Fruit fly (Drosophila melanogaster) Kc167 (cell line): ENCODE measurements around the gene GluRIB.

Source experiments
- Myc ChIP-seq: fragments of >200 bp; optimal IDR thresholded peaks from 2 replicates; lab custom pipeline; 2017; ENCODE audit warnings: missing external identifiers
- Sin3A ChIP-seq: fragments of >200 bp; optimal IDR thresholded peaks from 2 replicates; lab custom pipeline; 2018; ENCODE audit warnings: missing external identifiers
- h ChIP-seq: fragments of >200 bp; optimal IDR thresholded peaks from 3 replicates; lab custom pipeline; 2018; ENCODE audit warnings: missing external identifiers
- insv ChIP-seq: fragments of >200 bp; optimal IDR thresholded peaks from 3 replicates; lab custom pipeline; 2018; ENCODE audit warnings: missing external identifiers
- psq ChIP-seq: fragments of >200 bp; optimal IDR thresholded peaks from 2 replicates; lab custom pipeline; 2017; ENCODE audit warnings: missing external identifiers
- ttk ChIP-seq: sonication (Bioruptor generic); optimal IDR thresholded peaks from 2 replicates; lab custom pipeline; 2017; ENCODE audit warnings: missing external identifiers

The GluRIB gene

DNA sequence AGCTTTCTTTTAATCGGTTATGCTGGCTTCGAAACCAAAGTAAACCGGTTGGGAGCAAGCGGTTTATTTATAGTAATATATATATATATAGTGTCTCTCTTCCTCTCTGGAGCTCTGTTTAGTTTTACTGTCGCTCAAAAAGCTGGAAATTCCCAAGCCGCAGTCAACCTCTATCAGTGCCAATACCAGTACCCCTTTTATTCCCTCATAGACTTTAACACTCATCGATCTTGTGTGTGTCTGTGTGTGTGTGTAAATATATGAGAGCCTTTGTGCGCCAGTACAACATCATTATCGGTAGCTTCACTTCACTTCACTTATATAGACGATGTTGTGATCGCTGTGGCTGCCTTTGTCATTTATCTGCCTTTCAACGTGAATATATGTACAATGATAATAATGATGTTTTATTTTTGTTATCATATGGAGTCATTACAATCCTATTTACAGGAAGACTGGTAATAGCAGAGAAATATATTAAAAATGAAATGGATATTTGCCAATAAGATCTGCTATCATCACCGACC, 86.2 kb downstream of the GluRIB start:
- TF ChIP-seq ttk (lab: Kevin White, UChicago) = no peak
- TF ChIP-seq psq (lab: Kevin White, UChicago) = no peak
- TF ChIP-seq insv (lab: Kevin White, UChicago) = no peak
- no peak for TF ChIP-seq Myc (lab: Kevin White, UChicago)
- no peak for TF ChIP-seq Sin3A
- no peak for TF ChIP-seq h (lab: Kevin White, UChicago)
